Worm (Caenorhabditis elegans) whole organism, L3 larva: ENCODE measurements around the gene mltn-11.

ENCODE experiments used
- R02D3.7 ChIP-seq: fragments of 150-350 bp; optimal IDR thresholded peaks from 2 replicates; lab custom pipeline; 2014; ENCODE audit warnings: missing biosample characterization, missing genetic modification characterization
- aly-2 ChIP-seq: fragments of 150-350 bp; optimal IDR thresholded peaks from 2 replicates; lab custom pipeline; 2014; ENCODE audit warnings: missing biosample characterization, missing genetic modification characterization
- ama-1 ChIP-seq: fragments of 150-350 bp; optimal IDR thresholded peaks from 2 replicates; lab custom pipeline; 2018
- ceh-16 ChIP-seq: sonication (generic microtip); optimal IDR thresholded peaks from 2 replicates; lab custom pipeline; 2017; ENCODE audit warnings: missing biosample characterization, missing genetic modification characterization
- ceh-28 ChIP-seq: fragments of 150-350 bp; optimal IDR thresholded peaks from 2 replicates; lab custom pipeline; 2014; ENCODE audit warnings: missing biosample characterization, missing genetic modification reagents, missing genetic modification characterization
- egl-5 ChIP-seq: fragments of 150-350 bp; optimal IDR thresholded peaks from 2 replicates; lab custom pipeline; 2017; ENCODE audit warnings: missing biosample characterization, missing genetic modification reagents, missing genetic modification characterization, inconsistent platforms
- elt-2 ChIP-seq: sonication (generic microtip); optimal IDR thresholded peaks from 2 replicates; lab custom pipeline; 2016; ENCODE audit warnings: missing genetic modification reagents, mild to moderate bottlenecking, missing genetic modification characterization, missing compliant biosample characterization
- elt-3 ChIP-seq, 3 experiments: fragments of 150-350 bp in 1 of 3; sonication (generic microtip) in 2 of 3; optimal IDR thresholded peaks; 2 replicates in 2 of 3; 4 replicates in 1 of 3; lab custom pipeline; 2014 to 2017; ENCODE audit warnings: missing biosample characterization in 3 of 3, missing genetic modification characterization in 3 of 3
- eor-1 ChIP-seq, 2 experiments: fragments of 150-350 bp; optimal IDR thresholded peaks; 2 replicates each; lab custom pipeline; 2014 to 2018; ENCODE audit warnings: missing biosample characterization in 2 of 2, missing genetic modification characterization in 2 of 2
- fkh-2 ChIP-seq: fragments of 150-350 bp; optimal IDR thresholded peaks from 2 replicates; lab custom pipeline; 2014; ENCODE audit warnings: missing biosample characterization, missing genetic modification reagents, missing genetic modification characterization
- hmg-11 ChIP-seq: sonication (generic microtip); optimal IDR thresholded peaks from 2 replicates; lab custom pipeline; 2016; ENCODE audit warnings: missing genetic modification characterization, missing compliant biosample characterization
- jun-1 ChIP-seq: fragments of 150-350 bp; optimal IDR thresholded peaks from 2 replicates; lab custom pipeline; 2014; ENCODE audit warnings: missing biosample characterization, missing genetic modification reagents, missing genetic modification characterization
- lin-15B ChIP-seq: fragments of 150-350 bp; optimal IDR thresholded peaks from 2 replicates; lab custom pipeline; 2014; ENCODE audit warnings: missing biosample characterization, missing genetic modification characterization
- lin-39 ChIP-seq: fragments of 150-350 bp; optimal IDR thresholded peaks from 2 replicates; lab custom pipeline; 2018; ENCODE audit warnings: missing biosample characterization, missing genetic modification reagents, missing genetic modification characterization
- mml-1 ChIP-seq: fragments of 150-350 bp; sonication (generic microtip); optimal IDR thresholded peaks from 3 replicates; lab custom pipeline; 2014; ENCODE audit warnings: missing biosample characterization, missing genetic modification characterization
- nfya-1 ChIP-seq: sonication (generic microtip); optimal IDR thresholded peaks from 2 replicates; lab custom pipeline; 2017; ENCODE audit warnings: missing genetic modification characterization, mild to moderate bottlenecking, missing compliant biosample characterization, antibody characterized with exemption, moderate library complexity; ENCODE audit not compliant: insufficient read depth
- nhr-237 ChIP-seq: fragments of 150-350 bp; optimal IDR thresholded peaks from 2 replicates; lab custom pipeline; 2014; ENCODE audit warnings: missing biosample characterization, missing genetic modification characterization
- nhr-25 ChIP-seq: sonication (generic microtip); optimal IDR thresholded peaks from 2 replicates; lab custom pipeline; 2017; ENCODE audit warnings: missing biosample characterization, missing genetic modification characterization
- nhr-28 ChIP-seq: fragments of 150-350 bp; optimal IDR thresholded peaks from 2 replicates; lab custom pipeline; 2014; ENCODE audit warnings: missing biosample characterization, missing genetic modification characterization
- nhr-43 ChIP-seq: sonication (generic microtip); optimal IDR thresholded peaks from 2 replicates; lab custom pipeline; 2016; ENCODE audit warnings: mild to moderate bottlenecking, missing genetic modification characterization, missing compliant biosample characterization; ENCODE audit not compliant: poor library complexity, severe bottlenecking
- nhr-67 ChIP-seq: fragments of 150-350 bp; optimal IDR thresholded peaks from 2 replicates; lab custom pipeline; 2014; ENCODE audit warnings: missing biosample characterization, missing genetic modification characterization
- nhr-76 ChIP-seq: fragments of 150-350 bp; sonication (generic microtip); optimal IDR thresholded peaks from 5 replicates; lab custom pipeline; 2014; ENCODE audit warnings: missing biosample characterization, missing genetic modification characterization
- nhr-77 ChIP-seq: fragments of 150-350 bp; optimal IDR thresholded peaks from 2 replicates; lab custom pipeline; 2014; ENCODE audit warnings: missing biosample characterization, missing genetic modification characterization
- pha-4 ChIP-seq: fragments of 150-350 bp; optimal IDR thresholded peaks from 2 replicates; lab custom pipeline; 2014; ENCODE audit warnings: missing biosample characterization, missing genetic modification reagents, missing genetic modification characterization
- pqm-1 ChIP-seq: fragments of 150-350 bp; optimal IDR thresholded peaks from 2 replicates; lab custom pipeline; 2017; ENCODE audit warnings: missing biosample characterization, missing genetic modification characterization, inconsistent platforms
- skn-1 ChIP-seq: fragments of 150-350 bp; optimal IDR thresholded peaks from 2 replicates; lab custom pipeline; 2014; ENCODE audit warnings: missing biosample characterization, missing genetic modification characterization
- unc-39 ChIP-seq: sonication (generic microtip); optimal IDR thresholded peaks from 4 replicates; lab custom pipeline; 2017; ENCODE audit warnings: missing biosample characterization, missing genetic modification characterization

Gene mltn-11

ce11 chrV:16592947-16593791 lies 42.8 kb upstream of the mltn-11 start:
- peak; percentile 56 for TF ChIP-seq nhr-43
- TF ChIP-seq pha-4 (tag; lab: Kevin White, UChicago): peak; percentile 30
- peak; percentile 82 for TF ChIP-seq elt-2 (tag; lab: Kevin White, UChicago)
- peak; percentile 44 for TF ChIP-seq pqm-1 (tag; lab: Kevin White, UChicago)
- no peak for TF ChIP-seq mml-1
- peak; percentile 55 for TF ChIP-seq ama-1 (lab: Kevin White, UChicago)
- no peak for TF ChIP-seq skn-1 (tag; lab: Kevin White, UChicago)
- TF ChIP-seq lin-15B (tag; lab: Kevin White, UChicago): no peak
- TF ChIP-seq nhr-76: no peak

ce11 chrV:16593792-16594059 lies 42.3 kb upstream of the mltn-11 start:
- TF ChIP-seq ceh-16 (tag; lab: Kevin White, UChicago): no peak
- TF ChIP-seq aly-2: no peak
- TF ChIP-seq nfya-1: no peak
- TF ChIP-seq, all 47 proteins: peak for 0

- TF ChIP-seq nfya-1: peak; percentile 5
- peak; percentile 42 for TF ChIP-seq ama-1 (lab: Kevin White, UChicago)
- no peak for TF ChIP-seq R02D3.7 (tag; lab: Kevin White, UChicago)
- TF ChIP-seq ceh-28: peak; percentile 7
- peak; percentile 53 for TF ChIP-seq nhr-43
- no peak for TF ChIP-seq nhr-28 (tag; lab: Kevin White, UChicago)
These were observed 41.5 kb upstream of the mltn-11 start for ce11 chrV:16594514-16594913.

- TF ChIP-seq elt-2 (tag; lab: Kevin White, UChicago) (peak; percentile 95), nhr-76 (no peak), pqm-1 (tag; lab: Kevin White, UChicago) (peak; percentile 77), lin-39 (tag; lab: Kevin White, UChicago) (no peak), jun-1 (tag; lab: Kevin White, UChicago) (peak; percentile 69), nhr-28 (tag; lab: Kevin White, UChicago) (no peak), ama-1 (lab: Kevin White, UChicago) (peak; percentile 82), nfya-1 (peak; percentile 16), nhr-67 (no peak)
These were observed 40.7 kb upstream of the mltn-11 start, which contains the start of gene cpl-1 for ce11 chrV:16595140-16595791. Gene cpl-1 (minus strand): TSS chrV:16595346.

- TF ChIP-seq eor-1 (tag; optimal IDR thresholded peaks at IDR 0.05; lab: Kevin White, UChicago) (no peak), elt-3 (tag; optimal IDR thresholded peaks at IDR 0.05; lab: Kevin White, UChicago) (peak in 1 of 3 experiments; percentile 9)
These were observed 39.9 kb upstream of the mltn-11 start for ce11 chrV:16596102-16596501.

- TF ChIP-seq fkh-2 (no peak), nhr-43 (no peak), elt-2 (tag; lab: Kevin White, UChicago) (no peak), nhr-25 (tag; lab: Kevin White, UChicago) (no peak), unc-39 (tag; lab: Kevin White, UChicago) (no peak), ceh-16 (tag; lab: Kevin White, UChicago) (no peak), nhr-237 (tag; lab: Kevin White, UChicago) (no peak), aly-2 (no peak)
These were observed 37.5 kb upstream of the mltn-11 start for ce11 chrV:16598437-16598836.

ce11 chrV:16599835-16600234 lies 36.2 kb upstream of the mltn-11 start:
- no peak for TF ChIP-seq egl-5 (tag; lab: Kevin White, UChicago)
- TF ChIP-seq pqm-1 (tag; lab: Kevin White, UChicago): no peak
- TF ChIP-seq eor-1 (tag; optimal IDR thresholded peaks at IDR 0.05; lab: Kevin White, UChicago): no peak
- TF ChIP-seq hmg-11 (tag; lab: Kevin White, UChicago): no peak
- TF ChIP-seq nfya-1: peak; percentile 62
- no peak for TF ChIP-seq nhr-77 (tag; lab: Kevin White, UChicago)
- TF ChIP-seq, all 47 proteins: peak for 1
